Worm (Caenorhabditis elegans) whole organism, L1 larva: ENCODE data around the gene F41C3.2.

Experiments
- blmp-1 ChIP-seq: fragments of 150-350 bp; optimal IDR thresholded peaks from 2 replicates; lab custom pipeline; 2014; ENCODE audit warnings: missing biosample characterization, missing genetic modification characterization
- dpl-1 ChIP-seq, 3 experiments: fragments of 150-350 bp in 2 of 3; sonication (generic microtip) in 1 of 3; optimal IDR thresholded peaks; 2 replicates each; lab custom pipeline; 2014 to 2017; ENCODE audit warnings: missing biosample characterization in 3 of 3, missing genetic modification characterization in 3 of 3, missing genetic modification reagents in 3 of 3
- efl-3 ChIP-seq: fragments of 200-800 bp; sonication (Bioruptor generic); optimal IDR thresholded peaks from 2 replicates; lab custom pipeline; 2018; ENCODE audit warnings: mild to moderate bottlenecking, missing genetic modification characterization, missing compliant biosample characterization
- elt-3 ChIP-seq, 6 experiments: fragments of 150-350 bp in 1 of 6; sonication (generic microtip); optimal IDR thresholded peaks; 2 replicates each; lab custom pipeline; 2017 to 2018; ENCODE audit warnings: missing biosample characterization in 6 of 6, missing genetic modification characterization in 6 of 6, inconsistent platforms in 1 of 6
- fos-1 ChIP-seq: fragments of 150-350 bp; optimal IDR thresholded peaks from 2 replicates; lab custom pipeline; 2014; ENCODE audit warnings: missing biosample characterization, missing genetic modification characterization
- grh-1 ChIP-seq: fragments of 200-800 bp; sonication (Bioruptor generic); IDR thresholded peaks from 2 replicates; pipeline ENCODE4 v1.3.6; 2022; ENCODE audit warnings: missing genetic modification reagents, missing genetic modification characterization, missing compliant biosample characterization
- hpl-2 ChIP-seq: fragments of 150-350 bp; optimal IDR thresholded peaks from 2 replicates; lab custom pipeline; 2014; ENCODE audit warnings: missing biosample characterization, missing genetic modification reagents, missing genetic modification characterization
- mep-1 ChIP-seq: fragments of 150-350 bp; optimal IDR thresholded peaks from 2 replicates; lab custom pipeline; 2014; ENCODE audit warnings: missing biosample characterization, missing genetic modification characterization
- nhr-11 ChIP-seq: fragments of 150-350 bp; optimal IDR thresholded peaks from 2 replicates; lab custom pipeline; 2014; ENCODE audit warnings: missing biosample characterization, missing genetic modification characterization
- nhr-28 ChIP-seq: fragments of 150-350 bp; optimal IDR thresholded peaks from 2 replicates; lab custom pipeline; 2014; ENCODE audit warnings: missing biosample characterization, missing genetic modification characterization
- nhr-76 ChIP-seq: sonication (generic microtip); optimal IDR thresholded peaks from 2 replicates; lab custom pipeline; 2017; ENCODE audit warnings: missing biosample characterization, missing genetic modification characterization
- nhr-77 ChIP-seq: fragments of 150-350 bp; optimal IDR thresholded peaks from 2 replicates; lab custom pipeline; 2014; ENCODE audit warnings: missing biosample characterization, missing genetic modification characterization
- snpc-4 ChIP-seq: fragments of 150-350 bp; optimal IDR thresholded peaks from 2 replicates; lab custom pipeline; 2014; ENCODE audit warnings: missing biosample characterization, missing genetic modification characterization
- unc-86 ChIP-seq: sonication (generic microtip); optimal IDR thresholded peaks from 2 replicates; lab custom pipeline; 2016; ENCODE audit warnings: missing genetic modification characterization, missing compliant biosample characterization

ce11 chrII:4761020-4761419 is 11.3 kb downstream of the F41C3.2 start:
- no peak for TF ChIP-seq fos-1 (tag; lab: Kevin White, UChicago)
- TF ChIP-seq elt-3 (tag; optimal IDR thresholded peaks at IDR 0.05; lab: Kevin White, UChicago) = no peak
- TF ChIP-seq grh-1 (GFP tag; lab: Robert Waterston, UW) = no peak
- no peak for TF ChIP-seq efl-3 (GFP tag; lab: Kevin White, UChicago)
- TF ChIP-seq hpl-2 (GFP tag; lab: Kevin White, UChicago) = no peak
- no peak for TF ChIP-seq dpl-1 (GFP tag; optimal IDR thresholded peaks at IDR 0.05; lab: Kevin White, UChicago)
- TF ChIP-seq unc-86 = no peak
- peak; percentile 36 for TF ChIP-seq blmp-1 (tag; lab: Kevin White, UChicago)
- TF ChIP-seq snpc-4 (tag; lab: Kevin White, UChicago) = no peak
- no peak for TF ChIP-seq nhr-77
- no peak for TF ChIP-seq nhr-28 (tag; lab: Kevin White, UChicago)
- no peak for TF ChIP-seq nhr-11 (tag; lab: Kevin White, UChicago)
- no peak for TF ChIP-seq mep-1 (tag; lab: Kevin White, UChicago)
- no peak for TF ChIP-seq nhr-76 (tag; lab: Kevin White, UChicago)
